Fruit fly (Drosophila melanogaster): Measurements from ENCODE around the gene CG42488.

The CG42488 gene

dm6 chr3R:25505975-25506374 is 23.1 kb downstream of the CG42488 start, which contains the start of gene CG5111:
CG5111 (plus strand) TSS chr3R:25506275.
- no peak for TF ChIP-seq CG17801 (GFP tag; optimal IDR thresholded peaks at IDR 0.05; ENCODE audit: partially characterized antibody)

dm6 chr3R:25512750-25513149 is 29.9 kb downstream of the CG42488 start:
- no peak for TF ChIP-seq CG17801 (GFP tag; optimal IDR thresholded peaks at IDR 0.05; ENCODE audit: partially characterized antibody)

- peak; percentile 86 for TF ChIP-seq CG17801 (GFP tag; optimal IDR thresholded peaks at IDR 0.05; ENCODE audit: partially characterized antibody)
Measured at dm6 chr3R:25515450-25516288, 32.8 kb downstream of the CG42488 start, which contains the start of gene msi. msi (plus strand) TSS chr3R:25516118.

dm6 chr3R:25517521-25517920 is 34.6 kb downstream of the CG42488 start:
- TF ChIP-seq CG17801 (GFP tag; optimal IDR thresholded peaks at IDR 0.05; ENCODE audit: partially characterized antibody) = no peak

dm6 chr3R:25518099-25518567 is 35.2 kb downstream of the CG42488 start:
- TF ChIP-seq CG17801 (GFP tag; optimal IDR thresholded peaks at IDR 0.05; ENCODE audit: partially characterized antibody) = peak; percentile 79

dm6 chr3R:25518584-25518983 is 35.7 kb downstream of the CG42488 start:
- no peak for TF ChIP-seq CG17801 (GFP tag; optimal IDR thresholded peaks at IDR 0.05; ENCODE audit: partially characterized antibody)

dm6 chr3R:25519465-25520071 is 36.7 kb downstream of the CG42488 start:
- TF ChIP-seq CG17801 (GFP tag; optimal IDR thresholded peaks at IDR 0.05; ENCODE audit: partially characterized antibody) = no peak

- no peak for TF ChIP-seq CG17801 (GFP tag; optimal IDR thresholded peaks at IDR 0.05; ENCODE audit: partially characterized antibody)
Measured at dm6 chr3R:25529289-25529688, 46.4 kb downstream of the CG42488 start.

- TF ChIP-seq CG17801 (GFP tag; optimal IDR thresholded peaks at IDR 0.05; ENCODE audit: partially characterized antibody) = no peak
Measured at dm6 chr3R:25531905-25532387, 49.0 kb downstream of the CG42488 start.

- TF ChIP-seq CG17801 (GFP tag; optimal IDR thresholded peaks at IDR 0.05; ENCODE audit: partially characterized antibody) = no peak
Measured at dm6 chr3R:25532406-25533225, 49.7 kb downstream of the CG42488 start.

All from ovary, adult (tissue).